Worm (Caenorhabditis elegans) whole organism, L3 larva: Measurements from ENCODE around the gene clec-180.

Source experiments
- ama-1 ChIP-seq: fragments of 150-350 bp; optimal IDR thresholded peaks from 2 replicates; lab custom pipeline; 2018
- ceh-16 ChIP-seq: sonication (generic microtip); optimal IDR thresholded peaks from 2 replicates; lab custom pipeline; 2017; ENCODE audit warnings: missing biosample characterization, missing genetic modification characterization
- ceh-82 ChIP-seq: fragments of 150-350 bp; optimal IDR thresholded peaks from 2 replicates; lab custom pipeline; 2014; ENCODE audit warnings: missing biosample characterization, missing genetic modification characterization
- elt-1 ChIP-seq: fragments of 150-350 bp; optimal IDR thresholded peaks from 2 replicates; lab custom pipeline; 2014; ENCODE audit warnings: missing biosample characterization, missing genetic modification characterization
- elt-3 ChIP-seq, 3 experiments: fragments of 150-350 bp in 1 of 3; sonication (generic microtip) in 2 of 3; optimal IDR thresholded peaks; 2 replicates in 2 of 3; 4 replicates in 1 of 3; lab custom pipeline; 2014 to 2017; ENCODE audit warnings: missing biosample characterization in 3 of 3, missing genetic modification characterization in 3 of 3
- fkh-10 ChIP-seq: sonication (generic microtip); optimal IDR thresholded peaks from 2 replicates; lab custom pipeline; 2017; ENCODE audit warnings: missing biosample characterization, missing genetic modification reagents, missing genetic modification characterization
- fkh-2 ChIP-seq: fragments of 150-350 bp; optimal IDR thresholded peaks from 2 replicates; lab custom pipeline; 2014; ENCODE audit warnings: missing biosample characterization, missing genetic modification reagents, missing genetic modification characterization
- lin-39 ChIP-seq: fragments of 150-350 bp; optimal IDR thresholded peaks from 2 replicates; lab custom pipeline; 2018; ENCODE audit warnings: missing biosample characterization, missing genetic modification reagents, missing genetic modification characterization
- nfya-1 ChIP-seq: sonication (generic microtip); optimal IDR thresholded peaks from 2 replicates; lab custom pipeline; 2017; ENCODE audit warnings: missing genetic modification characterization, mild to moderate bottlenecking, missing compliant biosample characterization, antibody characterized with exemption, moderate library complexity; ENCODE audit not compliant: insufficient read depth
- nhr-28 ChIP-seq: fragments of 150-350 bp; optimal IDR thresholded peaks from 2 replicates; lab custom pipeline; 2014; ENCODE audit warnings: missing biosample characterization, missing genetic modification characterization
- nhr-43 ChIP-seq: sonication (generic microtip); optimal IDR thresholded peaks from 2 replicates; lab custom pipeline; 2016; ENCODE audit warnings: mild to moderate bottlenecking, missing genetic modification characterization, missing compliant biosample characterization; ENCODE audit not compliant: poor library complexity, severe bottlenecking
- unc-62 ChIP-seq: fragments of 150-350 bp; sonication (generic microtip); optimal IDR thresholded peaks from 4 replicates; lab custom pipeline; 2014; ENCODE audit warnings: missing biosample characterization, missing genetic modification reagents, missing genetic modification characterization

ce11 chrIV:7612523-7612922, 43.8 kb downstream of the clec-180 start:
- no peak for TF ChIP-seq ama-1 (lab: Kevin White, UChicago)
- TF ChIP-seq nhr-43 (tag; lab: Kevin White, UChicago) = no peak
- TF ChIP-seq nhr-28 (tag; lab: Kevin White, UChicago) = no peak
- no peak for TF ChIP-seq elt-3 (tag; optimal IDR thresholded peaks at IDR 0.05; lab: Kevin White, UChicago)
- no peak for TF ChIP-seq nfya-1 (tag; lab: Kevin White, UChicago)
- no peak for TF ChIP-seq lin-39 (tag; lab: Kevin White, UChicago)
- no peak for TF ChIP-seq ceh-16
- no peak for TF ChIP-seq elt-1 (tag; lab: Kevin White, UChicago)
- no peak for TF ChIP-seq ceh-82 (tag; lab: Kevin White, UChicago)
- no peak for TF ChIP-seq unc-62
- no peak for TF ChIP-seq fkh-10 (GFP tag; lab: Kevin White, UChicago)
- no peak for TF ChIP-seq fkh-2
